Fruit fly (Drosophila melanogaster): ENCODE results near the gene CG8997.

- TF ChIP-seq psq (optimal IDR thresholded peaks at IDR 0.05) (no peak), usp (GFP tag; optimal IDR thresholded peaks at IDR 0.05) (no peak), pan (optimal IDR thresholded peaks at IDR 0.05) (no peak)
Measured at dm6 chr2L:13813156-13813555, 32.0 kb downstream of the CG8997 start, which contains the start of gene CG16888.
